Fruit fly (Drosophila melanogaster) whole organism, embryonic: ENCODE results near the gene RpS14a.
A peak's percentile ranks its signal among the peaks of the same experiment; 100 is the strongest.

Experiments used
- BtbVII ChIP-seq: fragments of 200-800 bp; sonication (Bioruptor generic); optimal IDR thresholded peaks from 3 replicates; lab custom pipeline; 2017; ENCODE audit warnings: missing biosample characterization, mild to moderate bottlenecking, missing genetic modification characterization
- CG10462 ChIP-seq: fragments of 200-800 bp; sonication (Bioruptor generic); optimal IDR thresholded peaks from 2 replicates; lab custom pipeline; 2016; ENCODE audit warnings: missing biosample characterization, missing genetic modification characterization
- CG11456 ChIP-seq: fragments of 200-800 bp; sonication (Bioruptor generic); IDR thresholded peaks from 3 replicates; pipeline ENCODE4 v1.3.6; 2022; ENCODE audit warnings: missing biosample characterization, missing genetic modification characterization
- CG12071 ChIP-seq: fragments of 200-800 bp; sonication (Bioruptor generic); optimal IDR thresholded peaks from 3 replicates; lab custom pipeline; 2018; ENCODE audit warnings: missing biosample characterization, mild to moderate bottlenecking, missing genetic modification characterization
- CG15479 ChIP-seq: fragments of 200-800 bp; sonication (Bioruptor generic); optimal IDR thresholded peaks from 3 replicates; lab custom pipeline; 2019; ENCODE audit warnings: missing biosample characterization, mild to moderate bottlenecking, missing genetic modification characterization, moderate library complexity
- CG15696 ChIP-seq: fragments of 200-800 bp; sonication (Bioruptor generic); optimal IDR thresholded peaks from 2 replicates; lab custom pipeline; 2019; ENCODE audit warnings: missing biosample characterization, mild to moderate bottlenecking, missing genetic modification characterization, moderate library complexity
- CG16813 ChIP-seq: fragments of 200-800 bp; sonication (Bioruptor generic); IDR thresholded peaks from 3 replicates; pipeline ENCODE4 v1.3.6; 2022; ENCODE audit warnings: missing biosample characterization, missing genetic modification characterization; ENCODE audit not compliant: partially characterized antibody
- CG16863 ChIP-seq: fragments of 200-800 bp; sonication (Bioruptor generic); optimal IDR thresholded peaks from 3 replicates; lab custom pipeline; 2016; ENCODE audit warnings: missing biosample characterization, missing genetic modification characterization
- CG17385 ChIP-seq: fragments of 200-800 bp; sonication (Bioruptor generic); optimal IDR thresholded peaks from 3 replicates; lab custom pipeline; 2018; ENCODE audit warnings: missing biosample characterization, mild to moderate bottlenecking, missing genetic modification characterization
- CG2889 ChIP-seq: fragments of 200-800 bp; sonication (Bioruptor generic); IDR thresholded peaks from 3 replicates; pipeline ENCODE4 v1.3.6; 2022; ENCODE audit warnings: missing biosample characterization, missing genetic modification characterization
- CG32767 ChIP-seq: fragments of 200-800 bp; sonication (Bioruptor generic); IDR thresholded peaks from 2 replicates; pipeline ENCODE4 v1.3.6; 2022; ENCODE audit warnings: missing biosample characterization, missing genetic modification characterization
- CG43689 ChIP-seq: fragments of 200-800 bp; sonication (Bioruptor generic); IDR thresholded peaks from 2 replicates; pipeline ENCODE4 v1.3.6; 2022; ENCODE audit warnings: missing biosample characterization, missing genetic modification characterization
- CG5245 ChIP-seq: fragments of 200-800 bp; sonication (Bioruptor generic); optimal IDR thresholded peaks from 3 replicates; lab custom pipeline; 2016; ENCODE audit warnings: missing biosample characterization, missing genetic modification characterization
- CG5953 ChIP-seq: fragments of 200-800 bp; sonication (Bioruptor generic); IDR thresholded peaks from 2 replicates; pipeline ENCODE4 v1.3.6; 2022; ENCODE audit warnings: missing biosample characterization, missing genetic modification characterization
- CG7271 ChIP-seq: fragments of 200-800 bp; sonication (Bioruptor generic); optimal IDR thresholded peaks from 2 replicates; lab custom pipeline; 2018; ENCODE audit warnings: missing biosample characterization, mild to moderate bottlenecking, missing genetic modification characterization, moderate library complexity
- CG7839 ChIP-seq: fragments of 200-800 bp; sonication (Bioruptor generic); optimal IDR thresholded peaks from 3 replicates; lab custom pipeline; 2018; ENCODE audit warnings: missing biosample characterization, mild to moderate bottlenecking, missing genetic modification characterization, moderate library complexity
- CG9215 ChIP-seq: fragments of 200-800 bp; sonication (Bioruptor generic); IDR thresholded peaks from 2 replicates; pipeline ENCODE4 v1.3.6; 2022; ENCODE audit warnings: missing biosample characterization, missing genetic modification characterization
- CG9797 ChIP-seq: fragments of 200-800 bp; sonication (Bioruptor generic); optimal IDR thresholded peaks from 3 replicates; lab custom pipeline; 2018; ENCODE audit warnings: missing biosample characterization, mild to moderate bottlenecking, missing genetic modification characterization
- D ChIP-seq, 2 experiments: fragments of 200-800 bp in 1 of 2; fragments of >200 bp in 1 of 2; sonication (Bioruptor generic) in 1 of 2; optimal IDR thresholded peaks; 2 replicates in 1 of 2; 3 replicates in 1 of 2; lab custom pipeline; 2017; ENCODE audit warnings: mild to moderate bottlenecking in 1 of 2, missing biosample characterization in 1 of 2, missing genetic modification characterization in 1 of 2, missing genetic modification reagents in 1 of 2
- Deaf1 ChIP-seq: fragments of 200-800 bp; optimal IDR thresholded peaks from 3 replicates; lab custom pipeline; 2019; ENCODE audit warnings: missing biosample characterization, mild to moderate bottlenecking, missing genetic modification characterization, moderate library complexity
- Dp ChIP-seq: fragments of 200-800 bp; sonication (Bioruptor generic); optimal IDR thresholded peaks from 2 replicates; lab custom pipeline; 2018; ENCODE audit warnings: missing biosample characterization, mild to moderate bottlenecking, missing genetic modification characterization, moderate library complexity
- E2f2 ChIP-seq: fragments of 200-800 bp; sonication (Bioruptor generic); IDR thresholded peaks from 2 replicates; pipeline ENCODE4 v1.3.6; 2022; ENCODE audit warnings: missing biosample characterization, missing genetic modification characterization
- H2.0 ChIP-seq: fragments of 200-800 bp; sonication (Bioruptor generic); IDR thresholded peaks from 2 replicates; pipeline ENCODE4 v1.3.6; 2022; ENCODE audit warnings: missing biosample characterization, missing genetic modification characterization
- Kr ChIP-seq: fragments of 200-800 bp; sonication (Bioruptor generic); optimal IDR thresholded peaks from 2 replicates; lab custom pipeline; 2017; ENCODE audit warnings: missing biosample characterization, mild to moderate bottlenecking, missing genetic modification characterization
- Lhr ChIP-seq: fragments of 200-800 bp; sonication (Bioruptor generic); optimal IDR thresholded peaks from 3 replicates; lab custom pipeline; 2017; ENCODE audit warnings: mild to moderate bottlenecking, missing biosample characterization, missing genetic modification reagents, missing genetic modification characterization
- Ravus ChIP-seq: fragments of 200-800 bp; sonication (Bioruptor generic); IDR thresholded peaks from 2 replicates; pipeline ENCODE4 v1.3.6; 2022; ENCODE audit warnings: missing biosample characterization, missing genetic modification characterization
- Sry-δ ChIP-seq: fragments of 200-800 bp; sonication (Bioruptor generic); optimal IDR thresholded peaks from 2 replicates; lab custom pipeline; 2016; ENCODE audit warnings: missing biosample characterization, missing genetic modification characterization
- Taf1 ChIP-seq: fragments of 200-800 bp; sonication (Bioruptor generic); IDR thresholded peaks from 2 replicates; pipeline ENCODE4 v1.3.6; 2022; ENCODE audit warnings: missing biosample characterization, missing genetic modification characterization
- Tbp ChIP-seq: fragments of >200 bp; optimal IDR thresholded peaks from 2 replicates; lab custom pipeline; 2018; ENCODE audit warnings: missing biosample characterization, missing genetic modification characterization
- abd-A ChIP-seq: fragments of 200-800 bp; sonication (Bioruptor generic); optimal IDR thresholded peaks from 3 replicates; lab custom pipeline; 2019; ENCODE audit warnings: missing biosample characterization, mild to moderate bottlenecking, missing genetic modification characterization, moderate library complexity
- al ChIP-seq: fragments of 200-800 bp; sonication (Bioruptor generic); IDR thresholded peaks from 2 replicates; pipeline ENCODE4 v1.3.6; 2022; ENCODE audit warnings: missing biosample characterization, missing genetic modification characterization
- ara ChIP-seq: fragments of 200-800 bp; sonication (Bioruptor generic); IDR thresholded peaks from 2 replicates; pipeline ENCODE4 v1.3.6; 2022; ENCODE audit warnings: missing biosample characterization, missing genetic modification characterization
- chn ChIP-seq: fragments of 200-800 bp; sonication (Bioruptor generic); optimal IDR thresholded peaks from 2 replicates; lab custom pipeline; 2016; ENCODE audit warnings: missing biosample characterization, missing genetic modification characterization
- danr ChIP-seq: fragments of 200-800 bp; sonication (Bioruptor generic); IDR thresholded peaks from 2 replicates; pipeline ENCODE4 v1.3.6; 2022; ENCODE audit warnings: missing biosample characterization, missing genetic modification characterization
- fd102C ChIP-seq: fragments of 200-800 bp; sonication (Bioruptor generic); optimal IDR thresholded peaks from 2 replicates; lab custom pipeline; 2018; ENCODE audit warnings: missing biosample characterization, mild to moderate bottlenecking, missing genetic modification characterization, moderate library complexity
- fd3F ChIP-seq: fragments of 200-800 bp; sonication (Bioruptor generic); optimal IDR thresholded peaks from 2 replicates; lab custom pipeline; 2018; ENCODE audit warnings: missing biosample characterization, mild to moderate bottlenecking, missing genetic modification characterization, moderate library complexity
- grn ChIP-seq: fragments of 200-800 bp; sonication (Bioruptor generic); optimal IDR thresholded peaks from 3 replicates; lab custom pipeline; 2017; ENCODE audit warnings: missing biosample characterization, missing genetic modification characterization
- gsb-n ChIP-seq: fragments of 200-800 bp; sonication (Bioruptor generic); optimal IDR thresholded peaks from 3 replicates; lab custom pipeline; 2018; ENCODE audit warnings: missing biosample characterization, mild to moderate bottlenecking, missing genetic modification characterization
- h ChIP-seq: fragments of >200 bp; optimal IDR thresholded peaks from 2 replicates; lab custom pipeline; 2017
- jigr1 ChIP-seq: fragments of 200-800 bp; sonication (Bioruptor generic); IDR thresholded peaks from 3 replicates; pipeline ENCODE4 v1.3.6; 2022; ENCODE audit warnings: missing biosample characterization, missing genetic modification characterization
- sens ChIP-seq: fragments of 200-800 bp; sonication (Bioruptor generic); peaks from one replicate; lab custom pipeline; 2016; ENCODE audit warnings: missing biosample characterization, missing genetic modification characterization
- tin ChIP-seq: fragments of 200-800 bp; sonication (Bioruptor generic); optimal IDR thresholded peaks from 3 replicates; lab custom pipeline; 2016; ENCODE audit warnings: missing biosample characterization, missing genetic modification characterization
- tna ChIP-seq: fragments of 200-800 bp; sonication (Bioruptor generic); IDR thresholded peaks from 2 replicates; pipeline ENCODE4 v1.3.6; 2022; ENCODE audit warnings: missing biosample characterization, missing genetic modification characterization; ENCODE audit not compliant: partially characterized antibody
- tup ChIP-seq: fragments of 200-800 bp; sonication (Bioruptor generic); optimal IDR thresholded peaks from 2 replicates; lab custom pipeline; 2016; ENCODE audit warnings: missing biosample characterization, mild to moderate bottlenecking, missing genetic modification characterization, moderate library complexity
- wek ChIP-seq: fragments of 200-800 bp; sonication (Bioruptor generic); optimal IDR thresholded peaks from 3 replicates; lab custom pipeline; 2018; ENCODE audit warnings: missing biosample characterization, mild to moderate bottlenecking, missing genetic modification characterization, moderate library complexity
- zen ChIP-seq: fragments of 200-800 bp; sonication (Bioruptor generic); optimal IDR thresholded peaks from 3 replicates; lab custom pipeline; 2018; ENCODE audit warnings: missing biosample characterization, mild to moderate bottlenecking, missing genetic modification characterization, moderate library complexity

Gene RpS14a

dm6 chrX:7901153-7902038 is 32.1 kb upstream of the RpS14a start, which contains the start of the genes RpS6 and bys (continued):
- TF ChIP-seq fd3F = no peak
- peak; percentile 87 for TF ChIP-seq CG16813 (GFP tag; lab: Robert Waterston, UW)
- peak; percentile 36 for TF ChIP-seq tin
- peak; percentile 19 for TF ChIP-seq CG5245
- no peak for TF ChIP-seq CG10462
- TF ChIP-seq CG7271 (tag; lab: Kevin White, UChicago) = peak; percentile 34
- no peak; the same call in 1 of the 2 replicates for TF ChIP-seq CG9215 (GFP tag; lab: Robert Waterston, UW)
- TF ChIP-seq CG9797 (GFP tag; lab: Kevin White, UChicago) = no peak
- TF ChIP-seq Dp (GFP tag; lab: Kevin White, UChicago) = peak; percentile 19
- no peak for TF ChIP-seq jigr1
- peak; percentile 63 for TF ChIP-seq CG17385 (GFP tag; lab: Kevin White, UChicago)
- 0 out of 2 replicates have a peak, but pooled peaks have one; percentile 8 for TF ChIP-seq CG5953 (GFP tag; lab: Robert Waterston, UW)
- no peak; the same call in 1 of the 2 replicates for TF ChIP-seq Taf1

dm6 chrX:7908239-7909068 is 25.1 kb upstream of the RpS14a start, which contains the start of the genes dpr14 and spidey:
Gene dpr14, minus strand, starts transcription at chrX:7908286.
Gene spidey, plus strand, starts transcription at chrX:7908931.
- peak; percentile 88 for TF ChIP-seq al (GFP tag; lab: Robert Waterston, UW)
- TF ChIP-seq E2f2 (GFP tag; lab: Robert Waterston, UW) = peak; percentile 66
- peak; percentile 46; the same call in 1 of the 2 replicates for TF ChIP-seq CG43689
- peak; percentile 84 for TF ChIP-seq danr
- TF ChIP-seq fd102C (GFP tag; lab: Kevin White, UChicago) = peak; percentile 37
- peak; percentile 69 for TF ChIP-seq Deaf1 (tag; lab: Kevin White, UChicago)
- no peak for TF ChIP-seq Tbp (GFP tag; lab: Kevin White, UChicago)
- peak; percentile 67 for TF ChIP-seq Ravus (GFP tag; lab: Robert Waterston, UW)
- peak; percentile 92 for TF ChIP-seq abd-A (tag; lab: Kevin White, UChicago)
- no peak for TF ChIP-seq h (lab: Kevin White, UChicago)
- TF ChIP-seq CG15479 (GFP tag; lab: Kevin White, UChicago) = peak; percentile 9
- peak; percentile 90 for TF ChIP-seq H2.0 (GFP tag; lab: Robert Waterston, UW)
- peak; percentile 88 for TF ChIP-seq CG32767
- TF ChIP-seq BtbVII (GFP tag; lab: Kevin White, UChicago) = peak; percentile 91
- TF ChIP-seq tna (GFP tag; lab: Robert Waterston, UW) = no peak
- TF ChIP-seq Lhr (GFP tag; lab: Kevin White, UChicago) = peak; percentile 57
- peak; percentile 97 for TF ChIP-seq sens
- peak; percentile 94 for TF ChIP-seq CG7839 (tag; lab: Kevin White, UChicago)
- peak; percentile 73 for TF ChIP-seq zen (tag; lab: Kevin White, UChicago)
- TF ChIP-seq D (optimal IDR thresholded peaks at IDR 0.05; lab: Kevin White, UChicago) = no peak
- peak; percentile 86 for TF ChIP-seq D (GFP tag; optimal IDR thresholded peaks at IDR 0.05; lab: Kevin White, UChicago)
- peak; percentile 77 for TF ChIP-seq ara (GFP tag; lab: Robert Waterston, UW)
- TF ChIP-seq CG12071 (GFP tag; lab: Kevin White, UChicago) = peak; percentile 92
- TF ChIP-seq CG16863 (GFP tag; lab: Kevin White, UChicago) = peak; percentile 88
- TF ChIP-seq CG15696 (tag; lab: Kevin White, UChicago) = peak; percentile 68
- peak; percentile 90 for TF ChIP-seq CG11456 (GFP tag; lab: Robert Waterston, UW)
- TF ChIP-seq grn (GFP tag; lab: Kevin White, UChicago) = peak; percentile 36
- TF ChIP-seq wek = peak; percentile 71
- TF ChIP-seq Kr (GFP tag; lab: Kevin White, UChicago) = no peak
- peak; percentile 87 for TF ChIP-seq gsb-n
- peak; percentile 85 for TF ChIP-seq CG2889 (GFP tag; lab: Robert Waterston, UW)
- TF ChIP-seq CG9797 (GFP tag; lab: Kevin White, UChicago) = peak; percentile 22
- TF ChIP-seq chn (GFP tag; lab: Kevin White, UChicago) = peak; percentile 80
- peak; percentile 45 for TF ChIP-seq Sry-δ (GFP tag; lab: Kevin White, UChicago)
- TF ChIP-seq tup (GFP tag; lab: Kevin White, UChicago) = peak; percentile 82
